Worm (Caenorhabditis elegans) whole organism, L4 larva: ENCODE data around the gene chd-3.

Experiments used
- ceh-32 ChIP-seq: sonication (generic microtip); optimal IDR thresholded peaks from 2 replicates; lab custom pipeline; 2016; ENCODE audit warnings: mild to moderate bottlenecking, missing genetic modification characterization, missing compliant biosample characterization; ENCODE audit not compliant: poor library complexity
- dpl-1 ChIP-seq: fragments of 150-350 bp; optimal IDR thresholded peaks from 2 replicates; lab custom pipeline; 2014; ENCODE audit warnings: missing biosample characterization, missing genetic modification reagents, missing genetic modification characterization
- fos-1 ChIP-seq: fragments of 150-350 bp; optimal IDR thresholded peaks from 2 replicates; lab custom pipeline; 2014; ENCODE audit warnings: missing biosample characterization, missing genetic modification characterization
- nhr-237 ChIP-seq: sonication (generic microtip); optimal IDR thresholded peaks from 2 replicates; lab custom pipeline; 2017; ENCODE audit warnings: missing biosample characterization, missing genetic modification characterization
- nhr-6 ChIP-seq: fragments of 150-350 bp; optimal IDR thresholded peaks from 2 replicates; lab custom pipeline; 2014; ENCODE audit warnings: missing biosample characterization, missing genetic modification characterization

DNA sequence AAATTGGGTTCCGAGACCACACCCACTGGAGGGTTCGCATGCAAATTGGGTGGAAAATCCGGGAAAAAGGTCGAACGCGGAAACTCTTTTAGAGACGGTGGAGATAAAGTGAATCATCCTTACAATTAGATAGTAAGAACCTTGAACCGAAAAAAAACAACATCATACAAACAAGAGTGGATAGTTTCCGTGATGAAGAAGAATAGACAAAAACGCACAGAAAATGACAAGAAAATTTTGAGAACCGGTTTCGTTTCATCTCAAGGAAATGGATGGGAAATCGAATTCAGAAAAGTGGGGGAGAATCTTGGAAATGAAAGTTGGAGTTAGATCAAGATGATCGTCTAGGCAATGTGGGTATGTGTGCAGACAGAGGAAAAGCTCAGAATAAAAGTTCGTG, 37.0 kb downstream of the chd-3 start:
- TF ChIP-seq fos-1 (tag; lab: Kevin White, UChicago) (no peak), nhr-6 (tag; lab: Kevin White, UChicago) (no peak), dpl-1 (GFP tag; lab: Kevin White, UChicago) (no peak), ceh-32 (tag; lab: Kevin White, UChicago) (no peak), nhr-237 (tag; lab: Kevin White, UChicago) (no peak)
